Fruit fly (Drosophila melanogaster) whole organism, wandering third instar larva: ENCODE data around the gene CG5440.

Experiments
- Abd-B ChIP-seq: fragments of >200 bp; optimal IDR thresholded peaks from 2 replicates; lab custom pipeline; 2017; ENCODE audit warnings: missing biosample characterization, missing genetic modification characterization
- CG32264 ChIP-seq: fragments of 200-800 bp; sonication (Bioruptor generic); optimal IDR thresholded peaks from 2 replicates; lab custom pipeline; 2016; ENCODE audit warnings: missing biosample characterization, missing genetic modification characterization
- CrebA ChIP-seq: fragments of 200-800 bp; sonication (Bioruptor generic); optimal IDR thresholded peaks from 2 replicates; lab custom pipeline; 2016; ENCODE audit warnings: missing biosample characterization, mild to moderate bottlenecking, missing genetic modification characterization, borderline replicate concordance
- Dfd ChIP-seq: fragments of >200 bp; optimal IDR thresholded peaks from 2 replicates; lab custom pipeline; 2017; ENCODE audit warnings: missing biosample characterization, missing genetic modification characterization
- GATAd ChIP-seq: sonication (Bioruptor generic); optimal IDR thresholded peaks from 2 replicates; lab custom pipeline; 2016; ENCODE audit warnings: missing biosample characterization, missing genetic modification characterization
- HLH106 ChIP-seq: fragments of 200-800 bp; optimal IDR thresholded peaks from 3 replicates; lab custom pipeline; 2019; ENCODE audit warnings: missing biosample characterization, mild to moderate bottlenecking, missing genetic modification characterization, moderate library complexity
- Hnf4 ChIP-seq: fragments of 200-800 bp; sonication (Bioruptor generic); optimal IDR thresholded peaks from 2 replicates; lab custom pipeline; 2016; ENCODE audit warnings: missing biosample characterization, mild to moderate bottlenecking, missing genetic modification characterization
- Hr78 ChIP-seq: fragments of >200 bp; optimal IDR thresholded peaks from 2 replicates; lab custom pipeline; 2017; ENCODE audit warnings: missing biosample characterization, missing genetic modification characterization
- Jra ChIP-seq: sonication (Bioruptor generic); optimal IDR thresholded peaks from 2 replicates; lab custom pipeline; 2016; ENCODE audit warnings: missing biosample characterization, missing genetic modification characterization
- Mio ChIP-seq: sonication (Bioruptor generic); optimal IDR thresholded peaks from 2 replicates; lab custom pipeline; 2016; ENCODE audit warnings: missing biosample characterization, missing genetic modification characterization
- Myc ChIP-seq: fragments of >200 bp; optimal IDR thresholded peaks from 2 replicates; lab custom pipeline; 2017
- Rel ChIP-seq, 2 experiments: fragments of 200-800 bp; sonication (Bioruptor generic) in 1 of 2; optimal IDR thresholded peaks; 2 replicates in 1 of 2; 3 replicates in 1 of 2; lab custom pipeline; 2016 to 2019; ENCODE audit warnings: mild to moderate bottlenecking in 2 of 2, missing biosample characterization in 2 of 2, missing genetic modification characterization in 2 of 2, moderate library complexity in 1 of 2
- Sp1 ChIP-seq: fragments of 200-800 bp; sonication (Bioruptor generic); optimal IDR thresholded peaks from 3 replicates; lab custom pipeline; 2019; ENCODE audit warnings: missing biosample characterization, mild to moderate bottlenecking, missing genetic modification characterization, moderate library complexity
- brk ChIP-seq: fragments of 200-800 bp; sonication (Bioruptor generic); optimal IDR thresholded peaks from 2 replicates; lab custom pipeline; 2016; ENCODE audit warnings: missing biosample characterization, mild to moderate bottlenecking, missing genetic modification characterization
- dl ChIP-seq, 2 experiments: fragments of 175-275, 200-275 bp in 1 of 2; fragments of 200-275 bp in 1 of 2; sonication (Bioruptor generic); optimal IDR thresholded peaks; lab custom pipeline; 2018; ENCODE audit warnings: mild to moderate bottlenecking in 2 of 2, missing biosample characterization in 2 of 2, missing genetic modification characterization in 2 of 2, moderate library complexity in 2 of 2; ENCODE audit not compliant: partially characterized antibody in 2 of 2, insufficient read depth in 1 of 2
- dmrt93B ChIP-seq: fragments of 200-800 bp; sonication (Bioruptor generic); optimal IDR thresholded peaks from 2 replicates; lab custom pipeline; 2018; ENCODE audit warnings: missing biosample characterization, mild to moderate bottlenecking, missing genetic modification characterization
- dsf ChIP-seq: sonication (Bioruptor generic); optimal IDR thresholded peaks from 2 replicates; lab custom pipeline; 2016; ENCODE audit warnings: missing biosample characterization, missing genetic modification characterization, borderline replicate concordance
- ey ChIP-seq: fragments of 200-800 bp; sonication (Bioruptor generic); optimal IDR thresholded peaks from 2 replicates; lab custom pipeline; 2016; ENCODE audit warnings: missing biosample characterization, missing genetic modification characterization
- foxo ChIP-seq, 2 experiments: fragments of 200-800 bp; sonication (Bioruptor generic); optimal IDR thresholded peaks; 2 replicates in 1 of 2; 3 replicates in 1 of 2; lab custom pipeline; 2016 to 2017; ENCODE audit warnings: missing biosample characterization in 2 of 2, missing genetic modification characterization in 2 of 2
- h ChIP-seq: fragments of 200-800 bp; sonication (Bioruptor generic); optimal IDR thresholded peaks from 3 replicates; lab custom pipeline; 2016; ENCODE audit warnings: missing biosample characterization, mild to moderate bottlenecking, missing genetic modification characterization
- jim ChIP-seq: fragments of 175-275, 200-325 bp; sonication (Bioruptor generic); optimal IDR thresholded peaks from 2 replicates; lab custom pipeline; 2016; ENCODE audit warnings: missing biosample characterization, mild to moderate bottlenecking, missing genetic modification characterization
- lola ChIP-seq: fragments of >200 bp; optimal IDR thresholded peaks from 2 replicates; lab custom pipeline; 2017; ENCODE audit warnings: missing biosample characterization, missing genetic modification characterization
- pan ChIP-seq: fragments of >200 bp; optimal IDR thresholded peaks from 2 replicates; lab custom pipeline; 2017
- rgr ChIP-seq: fragments of 200-800 bp; sonication (Bioruptor generic); optimal IDR thresholded peaks from 3 replicates; lab custom pipeline; 2016; ENCODE audit warnings: missing biosample characterization, mild to moderate bottlenecking, missing genetic modification characterization
- sv ChIP-seq: fragments of 200-800 bp; sonication (Bioruptor generic); optimal IDR thresholded peaks from 3 replicates; lab custom pipeline; 2016; ENCODE audit warnings: missing biosample characterization, missing genetic modification characterization
- tai ChIP-seq: sonication (Bioruptor generic); optimal IDR thresholded peaks from 2 replicates; lab custom pipeline; 2016; ENCODE audit warnings: missing biosample characterization, missing genetic modification characterization
- woc ChIP-seq: sonication (Bioruptor generic); optimal IDR thresholded peaks from 2 replicates; lab custom pipeline; 2016; ENCODE audit warnings: missing biosample characterization, mild to moderate bottlenecking, missing genetic modification characterization

The CG5440 gene

DNA sequence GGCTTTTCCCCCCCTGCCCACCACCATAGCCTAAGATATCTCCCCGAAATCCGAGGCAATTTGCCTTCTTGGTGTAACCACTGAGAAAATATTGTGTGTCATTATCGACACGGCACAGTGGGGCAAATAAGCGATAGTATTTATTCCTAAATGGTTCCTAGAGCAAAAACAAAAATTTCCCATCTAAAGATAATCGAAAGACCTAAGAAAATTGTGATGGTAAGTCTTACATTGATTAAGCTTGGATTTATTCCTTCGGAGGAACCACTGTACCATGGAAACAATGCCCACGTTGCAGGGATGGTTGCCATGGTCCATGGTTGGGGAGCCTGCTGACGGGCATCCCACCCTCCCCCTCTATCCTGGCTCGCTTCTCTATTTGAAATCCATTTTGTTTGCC lies 17.5 kb upstream of the CG5440 start:
- no peak for TF ChIP-seq HLH106 (tag; lab: Kevin White, UChicago)
- TF ChIP-seq foxo (GFP tag; optimal IDR thresholded peaks at IDR 0.05; lab: Kevin White, UChicago): peak in 1 of 2 experiments; percentile 7
- TF ChIP-seq lola (GFP tag; lab: Kevin White, UChicago): no peak
- no peak for TF ChIP-seq tai
- no peak for TF ChIP-seq Hr78
- no peak for TF ChIP-seq Mio
- TF ChIP-seq Sp1 (GFP tag; lab: Kevin White, UChicago): no peak

DNA sequence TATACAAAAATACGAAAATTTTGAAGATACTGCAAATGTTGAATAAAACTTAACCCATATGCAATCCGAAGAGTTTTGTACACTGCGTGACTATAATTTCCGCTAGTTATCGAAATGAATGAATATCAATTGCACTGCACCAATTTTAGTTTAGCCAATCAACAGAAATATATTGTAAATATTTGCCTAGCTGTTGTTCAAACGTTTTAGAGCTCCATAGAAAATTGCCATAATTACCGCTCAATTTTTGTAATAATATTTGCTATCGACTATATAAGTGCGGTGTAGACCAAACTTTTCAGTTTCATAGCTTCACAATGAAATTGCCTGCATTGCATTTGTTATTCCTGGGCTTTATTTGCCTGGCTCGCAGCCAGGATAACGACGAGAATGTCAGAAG lies 5.1 kb upstream of the CG5440 start, which contains the start of gene a5:
Gene a5, plus strand, starts transcription at position 301 of the 400 bp plus-strand sequence.
- no peak for TF ChIP-seq Abd-B (GFP tag; lab: Kevin White, UChicago)
- no peak for TF ChIP-seq Rel (GFP tag; optimal IDR thresholded peaks at IDR 0.05; lab: Kevin White, UChicago)
- TF ChIP-seq Rel (tag; optimal IDR thresholded peaks at IDR 0.05; lab: Kevin White, UChicago): no peak
- TF ChIP-seq sv: no peak
- TF ChIP-seq h: no peak
- TF ChIP-seq CrebA: no peak

DNA sequence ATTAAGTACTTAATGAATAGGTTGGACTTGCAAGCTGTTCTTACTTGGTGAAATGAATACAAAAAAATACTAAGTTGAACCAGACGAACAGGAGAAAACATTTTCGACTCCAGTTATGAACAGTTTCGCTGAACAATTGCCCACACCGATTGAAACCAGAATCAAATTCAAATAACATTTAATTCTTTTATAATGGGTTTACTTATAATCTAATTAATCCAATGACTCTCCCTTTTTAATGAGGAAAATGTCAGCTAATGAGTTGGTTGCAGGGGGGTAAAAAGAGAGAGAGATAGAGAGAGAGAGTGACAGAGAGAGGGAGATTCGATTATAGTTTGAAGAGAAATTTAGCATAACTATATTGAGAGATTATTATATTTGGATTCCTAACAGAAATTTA lies 8.1 kb downstream of the CG5440 start, which contains the start of gene CG33923:
Gene CG33923, minus strand, starts transcription at position 101 of the 400 bp plus-strand sequence.
- TF ChIP-seq Dfd (GFP tag; lab: Kevin White, UChicago): no peak
- no peak for TF ChIP-seq CG32264 (GFP tag; lab: Kevin White, UChicago)

DNA sequence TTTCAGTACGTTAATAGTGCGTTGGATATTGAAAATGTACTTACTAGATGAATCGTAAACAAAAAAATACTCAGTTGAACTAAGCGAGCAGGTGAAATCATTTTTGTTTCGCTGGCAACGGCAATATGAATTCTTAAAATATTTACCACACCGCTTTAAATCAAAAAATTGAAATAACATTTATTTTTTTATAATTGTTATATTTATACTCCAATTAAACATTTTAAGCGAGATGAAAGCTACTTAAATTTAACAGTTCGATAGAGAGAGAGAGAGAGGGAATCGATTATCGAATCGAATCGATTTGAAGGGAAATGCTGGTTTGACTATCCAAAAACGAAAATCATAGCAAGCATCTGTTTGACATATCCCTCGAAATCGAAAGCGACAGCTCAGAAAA lies 10.1 kb downstream of the CG5440 start, which contains the start of the genes CG33922 and Cdlc2:
Gene CG33922, minus strand, starts transcription at position 101 of the 400 bp plus-strand sequence.
Gene Cdlc2, plus strand, starts transcription at position 330 of the 400 bp plus-strand sequence.
- no peak for TF ChIP-seq dmrt93B (GFP tag; lab: Kevin White, UChicago)
- no peak for TF ChIP-seq dl (GFP tag; optimal IDR thresholded peaks at IDR 0.05; lab: Kevin White, UChicago; ENCODE audit: insufficient read depth in 1 of 2, partially characterized antibody in 2 of 2)
- TF ChIP-seq CG32264 (GFP tag; lab: Kevin White, UChicago): no peak
- TF ChIP-seq Hnf4 (GFP tag; lab: Kevin White, UChicago): no peak
- TF ChIP-seq HLH106 (tag; lab: Kevin White, UChicago): no peak
- no peak for TF ChIP-seq dsf (GFP tag; lab: Kevin White, UChicago)
- no peak for TF ChIP-seq woc
- TF ChIP-seq Sp1 (GFP tag; lab: Kevin White, UChicago): no peak

DNA sequence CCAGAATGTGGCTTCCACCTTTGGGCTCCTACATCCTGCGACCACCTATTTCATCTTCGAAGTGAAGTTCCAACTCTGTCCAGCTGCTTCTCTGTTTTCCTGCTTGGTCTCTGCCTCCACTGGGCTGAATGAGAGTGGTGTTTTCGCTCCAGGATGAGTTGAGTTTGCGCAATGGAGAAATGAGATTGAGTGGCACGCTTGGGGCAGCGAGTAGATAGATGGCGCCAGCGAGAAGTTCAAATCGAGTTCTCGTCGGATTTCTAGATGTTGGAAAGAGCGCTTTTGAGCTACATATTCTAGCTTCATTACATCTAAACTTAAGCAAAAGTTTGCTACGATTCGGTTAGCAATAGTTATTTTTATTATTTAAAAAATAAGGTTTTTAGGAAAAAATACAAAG lies 12.1 kb downstream of the CG5440 start:
- no peak for TF ChIP-seq Dfd (GFP tag; lab: Kevin White, UChicago)
- TF ChIP-seq HLH106 (tag; lab: Kevin White, UChicago): no peak
- no peak for TF ChIP-seq dsf (GFP tag; lab: Kevin White, UChicago)
- TF ChIP-seq h: no peak
- no peak for TF ChIP-seq lola (GFP tag; lab: Kevin White, UChicago)
- no peak for TF ChIP-seq ey
- TF ChIP-seq pan: no peak
- no peak for TF ChIP-seq tai
- TF ChIP-seq brk (GFP tag; lab: Kevin White, UChicago): no peak
- no peak for TF ChIP-seq Jra (GFP tag; lab: Kevin White, UChicago)
- no peak for TF ChIP-seq jim
- TF ChIP-seq GATAd (GFP tag; lab: Kevin White, UChicago): no peak
- TF ChIP-seq Rel (GFP tag; optimal IDR thresholded peaks at IDR 0.05; lab: Kevin White, UChicago): no peak
- TF ChIP-seq Rel (tag; optimal IDR thresholded peaks at IDR 0.05; lab: Kevin White, UChicago): no peak
- no peak for TF ChIP-seq CrebA
- TF ChIP-seq Sp1 (GFP tag; lab: Kevin White, UChicago): no peak
- TF ChIP-seq Myc (lab: Kevin White, UChicago): no peak
- TF ChIP-seq CG32264 (GFP tag; lab: Kevin White, UChicago): no peak
- TF ChIP-seq dmrt93B (GFP tag; lab: Kevin White, UChicago): no peak
- TF ChIP-seq Hnf4 (GFP tag; lab: Kevin White, UChicago): no peak

DNA sequence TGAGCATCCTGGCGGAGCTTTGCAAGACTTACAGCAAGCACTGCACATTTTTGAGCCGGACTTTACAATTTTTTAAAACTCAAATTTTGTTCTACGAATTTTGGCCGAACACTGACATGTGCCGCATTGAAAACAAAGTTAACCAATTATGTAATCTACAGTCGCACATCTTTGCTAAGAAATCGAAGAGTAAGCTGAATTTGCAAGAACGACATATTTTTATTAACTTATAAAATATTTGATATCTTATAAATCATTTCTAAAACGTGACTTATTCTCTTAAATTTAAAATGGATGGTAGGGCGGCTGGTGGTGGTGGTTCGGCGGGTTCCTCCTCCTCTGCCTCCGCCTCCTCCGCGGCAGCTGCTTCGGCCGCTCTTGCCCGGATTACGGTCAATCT lies 18.8 kb downstream of the CG5440 start, which contains the start of gene CG5556:
Gene CG5556, minus strand, starts transcription at position 101 of the 400 bp plus-strand sequence.
- no peak for TF ChIP-seq rgr (GFP tag; lab: Kevin White, UChicago)
- TF ChIP-seq Abd-B (GFP tag; lab: Kevin White, UChicago): no peak
- TF ChIP-seq h: no peak
- no peak for TF ChIP-seq Dfd (GFP tag; lab: Kevin White, UChicago)
- TF ChIP-seq Rel (GFP tag; optimal IDR thresholded peaks at IDR 0.05; lab: Kevin White, UChicago): no peak
- TF ChIP-seq Rel (tag; optimal IDR thresholded peaks at IDR 0.05; lab: Kevin White, UChicago): no peak
- no peak for TF ChIP-seq lola (GFP tag; lab: Kevin White, UChicago)
- no peak for TF ChIP-seq brk (GFP tag; lab: Kevin White, UChicago)
- no peak for TF ChIP-seq Sp1 (GFP tag; lab: Kevin White, UChicago)
